Worm (Caenorhabditis elegans) whole organism, L4/young adult: ENCODE data around the gene pkc-1.

ENCODE experiments used
- W03F9.2 ChIP-seq: fragments of 150-350 bp; optimal IDR thresholded peaks from 2 replicates; lab custom pipeline; 2014; ENCODE audit warnings: missing biosample characterization, missing genetic modification characterization
- dao-5 ChIP-seq: sonication (generic microtip); optimal IDR thresholded peaks from 2 replicates; lab custom pipeline; 2016; ENCODE audit warnings: missing genotype, missing genetic modification characterization, moderate library complexity, missing compliant biosample characterization
- him-1 ChIP-seq: sonication (generic microtip); optimal IDR thresholded peaks from 2 replicates; lab custom pipeline; 2016; ENCODE audit warnings: missing genotype, missing genetic modification reagents, missing genetic modification characterization, missing compliant biosample characterization

- TF ChIP-seq him-1 (tag; lab: Kevin White, UChicago), result no peak
- TF ChIP-seq W03F9.2 (tag; lab: Kevin White, UChicago), result no peak
- TF ChIP-seq dao-5 (tag; lab: Kevin White, UChicago), result no peak
These were observed 27.8 kb upstream of the pkc-1 start, which contains the start of gene R07B7.2 for ce11 chrV:12059719-12060118.
